Worm (Caenorhabditis elegans) whole organism, L3 larva: ENCODE results near the gene acdh-6.

Experiments
- R02D3.7 ChIP-seq: fragments of 150-350 bp; optimal IDR thresholded peaks from 2 replicates; lab custom pipeline; 2014; ENCODE audit warnings: missing biosample characterization, missing genetic modification characterization
- ZK546.5 ChIP-seq: sonication (generic microtip); optimal IDR thresholded peaks from 2 replicates; lab custom pipeline; 2017; ENCODE audit warnings: missing biosample characterization, missing genetic modification characterization
- aly-2 ChIP-seq: fragments of 150-350 bp; optimal IDR thresholded peaks from 2 replicates; lab custom pipeline; 2014; ENCODE audit warnings: missing biosample characterization, missing genetic modification characterization
- ama-1 ChIP-seq: fragments of 150-350 bp; optimal IDR thresholded peaks from 2 replicates; lab custom pipeline; 2018
- ceh-16 ChIP-seq: sonication (generic microtip); optimal IDR thresholded peaks from 2 replicates; lab custom pipeline; 2017; ENCODE audit warnings: missing biosample characterization, missing genetic modification characterization
- ceh-28 ChIP-seq: fragments of 150-350 bp; optimal IDR thresholded peaks from 2 replicates; lab custom pipeline; 2014; ENCODE audit warnings: missing biosample characterization, missing genetic modification reagents, missing genetic modification characterization
- ceh-82 ChIP-seq: fragments of 150-350 bp; optimal IDR thresholded peaks from 2 replicates; lab custom pipeline; 2014; ENCODE audit warnings: missing biosample characterization, missing genetic modification characterization
- daf-12 ChIP-seq: fragments of 150-350 bp; optimal IDR thresholded peaks from 2 replicates; lab custom pipeline; 2014; ENCODE audit warnings: missing biosample characterization, missing genetic modification reagents, missing genetic modification characterization
- elt-2 ChIP-seq: sonication (generic microtip); optimal IDR thresholded peaks from 2 replicates; lab custom pipeline; 2016; ENCODE audit warnings: missing genetic modification reagents, mild to moderate bottlenecking, missing genetic modification characterization, missing compliant biosample characterization
- elt-3 ChIP-seq, 3 experiments: fragments of 150-350 bp in 1 of 3; sonication (generic microtip) in 2 of 3; optimal IDR thresholded peaks; 2 replicates in 2 of 3; 4 replicates in 1 of 3; lab custom pipeline; 2014 to 2017; ENCODE audit warnings: missing biosample characterization in 3 of 3, missing genetic modification characterization in 3 of 3
- eor-1 ChIP-seq, 2 experiments: fragments of 150-350 bp; optimal IDR thresholded peaks; 2 replicates each; lab custom pipeline; 2014 to 2018; ENCODE audit warnings: missing biosample characterization in 2 of 2, missing genetic modification characterization in 2 of 2
- hmg-11 ChIP-seq: sonication (generic microtip); optimal IDR thresholded peaks from 2 replicates; lab custom pipeline; 2016; ENCODE audit warnings: missing genetic modification characterization, missing compliant biosample characterization
- jun-1 ChIP-seq: fragments of 150-350 bp; optimal IDR thresholded peaks from 2 replicates; lab custom pipeline; 2014; ENCODE audit warnings: missing biosample characterization, missing genetic modification reagents, missing genetic modification characterization
- lin-15B ChIP-seq: fragments of 150-350 bp; optimal IDR thresholded peaks from 2 replicates; lab custom pipeline; 2014; ENCODE audit warnings: missing biosample characterization, missing genetic modification characterization
- lin-39 ChIP-seq: fragments of 150-350 bp; optimal IDR thresholded peaks from 2 replicates; lab custom pipeline; 2018; ENCODE audit warnings: missing biosample characterization, missing genetic modification reagents, missing genetic modification characterization
- lsy-12 ChIP-seq: sonication (generic microtip); optimal IDR thresholded peaks from 2 replicates; lab custom pipeline; 2016; ENCODE audit warnings: mild to moderate bottlenecking, missing genetic modification characterization, missing compliant biosample characterization
- mdl-1 ChIP-seq: fragments of 150-350 bp; optimal IDR thresholded peaks from 2 replicates; lab custom pipeline; 2014; ENCODE audit warnings: missing biosample characterization, missing genetic modification characterization
- mml-1 ChIP-seq: fragments of 150-350 bp; sonication (generic microtip); optimal IDR thresholded peaks from 3 replicates; lab custom pipeline; 2014; ENCODE audit warnings: missing biosample characterization, missing genetic modification characterization
- nfya-1 ChIP-seq: sonication (generic microtip); optimal IDR thresholded peaks from 2 replicates; lab custom pipeline; 2017; ENCODE audit warnings: missing genetic modification characterization, mild to moderate bottlenecking, missing compliant biosample characterization, antibody characterized with exemption, moderate library complexity; ENCODE audit not compliant: insufficient read depth
- nhr-11 ChIP-seq: fragments of 150-350 bp; optimal IDR thresholded peaks from 2 replicates; lab custom pipeline; 2014; ENCODE audit warnings: missing biosample characterization, missing genetic modification characterization
- nhr-12 ChIP-seq: fragments of 150-350 bp; optimal IDR thresholded peaks from 2 replicates; lab custom pipeline; 2014; ENCODE audit warnings: missing biosample characterization, missing genetic modification characterization
- nhr-237 ChIP-seq: fragments of 150-350 bp; optimal IDR thresholded peaks from 2 replicates; lab custom pipeline; 2014; ENCODE audit warnings: missing biosample characterization, missing genetic modification characterization
- nhr-25 ChIP-seq: sonication (generic microtip); optimal IDR thresholded peaks from 2 replicates; lab custom pipeline; 2017; ENCODE audit warnings: missing biosample characterization, missing genetic modification characterization
- nhr-28 ChIP-seq: fragments of 150-350 bp; optimal IDR thresholded peaks from 2 replicates; lab custom pipeline; 2014; ENCODE audit warnings: missing biosample characterization, missing genetic modification characterization
- nhr-43 ChIP-seq: sonication (generic microtip); optimal IDR thresholded peaks from 2 replicates; lab custom pipeline; 2016; ENCODE audit warnings: mild to moderate bottlenecking, missing genetic modification characterization, missing compliant biosample characterization; ENCODE audit not compliant: poor library complexity, severe bottlenecking
- nhr-76 ChIP-seq: fragments of 150-350 bp; sonication (generic microtip); optimal IDR thresholded peaks from 5 replicates; lab custom pipeline; 2014; ENCODE audit warnings: missing biosample characterization, missing genetic modification characterization
- nhr-77 ChIP-seq: fragments of 150-350 bp; optimal IDR thresholded peaks from 2 replicates; lab custom pipeline; 2014; ENCODE audit warnings: missing biosample characterization, missing genetic modification characterization
- pha-4 ChIP-seq: fragments of 150-350 bp; optimal IDR thresholded peaks from 2 replicates; lab custom pipeline; 2014; ENCODE audit warnings: missing biosample characterization, missing genetic modification reagents, missing genetic modification characterization
- pqm-1 ChIP-seq: fragments of 150-350 bp; optimal IDR thresholded peaks from 2 replicates; lab custom pipeline; 2017; ENCODE audit warnings: missing biosample characterization, missing genetic modification characterization, inconsistent platforms
- sea-2 ChIP-seq: fragments of 150-350 bp; sonication (generic microtip); optimal IDR thresholded peaks from 4 replicates; lab custom pipeline; 2014; ENCODE audit warnings: missing biosample characterization, missing genetic modification reagents, missing genetic modification characterization
- skn-1 ChIP-seq: fragments of 150-350 bp; optimal IDR thresholded peaks from 2 replicates; lab custom pipeline; 2014; ENCODE audit warnings: missing biosample characterization, missing genetic modification characterization
- snpc-4 ChIP-seq: fragments of 150-350 bp; optimal IDR thresholded peaks from 2 replicates; lab custom pipeline; 2014; ENCODE audit warnings: missing biosample characterization, missing genetic modification characterization
- tbx-2 ChIP-seq: sonication (generic microtip); optimal IDR thresholded peaks from 2 replicates; lab custom pipeline; 2016; ENCODE audit warnings: mild to moderate bottlenecking, missing genetic modification characterization, missing compliant biosample characterization
- unc-39 ChIP-seq: sonication (generic microtip); optimal IDR thresholded peaks from 4 replicates; lab custom pipeline; 2017; ENCODE audit warnings: missing biosample characterization, missing genetic modification characterization
- unc-62 ChIP-seq: fragments of 150-350 bp; sonication (generic microtip); optimal IDR thresholded peaks from 4 replicates; lab custom pipeline; 2014; ENCODE audit warnings: missing biosample characterization, missing genetic modification reagents, missing genetic modification characterization
- ztf-11 ChIP-seq: fragments of 150-350 bp; optimal IDR thresholded peaks from 2 replicates; lab custom pipeline; 2014; ENCODE audit warnings: missing biosample characterization, missing genetic modification characterization
- ztf-4 ChIP-seq: fragments of 150-350 bp; optimal IDR thresholded peaks from 2 replicates; lab custom pipeline; 2014; ENCODE audit warnings: missing biosample characterization, missing genetic modification characterization

acdh-6 gene

DNA sequence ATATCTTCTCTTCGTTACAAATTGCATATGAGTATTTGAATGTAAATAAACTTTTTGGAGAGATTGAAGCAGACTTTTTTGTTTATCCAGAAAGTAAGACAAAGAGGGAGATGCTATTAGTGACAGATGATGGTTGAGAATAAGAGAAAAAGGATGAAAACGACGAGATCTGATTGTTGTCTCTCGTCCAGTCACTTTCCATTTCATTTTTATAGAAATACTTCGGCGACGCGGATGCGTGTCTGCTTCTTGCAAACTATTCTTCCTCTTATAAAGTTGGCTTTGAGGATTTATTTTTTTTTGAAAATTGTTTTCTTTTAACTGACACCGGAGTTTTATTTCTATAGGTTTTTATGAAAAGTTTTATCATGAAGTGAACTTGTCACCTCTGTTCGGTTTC, 5.3 kb upstream of the acdh-6 start:
- no peak for TF ChIP-seq nhr-43 (tag; lab: Kevin White, UChicago)
- no peak for TF ChIP-seq nhr-76 (tag; lab: Kevin White, UChicago)
- no peak for TF ChIP-seq ceh-28 (tag; lab: Kevin White, UChicago)
- TF ChIP-seq nhr-237: no peak
- TF ChIP-seq ceh-16 (tag; lab: Kevin White, UChicago): no peak

DNA sequence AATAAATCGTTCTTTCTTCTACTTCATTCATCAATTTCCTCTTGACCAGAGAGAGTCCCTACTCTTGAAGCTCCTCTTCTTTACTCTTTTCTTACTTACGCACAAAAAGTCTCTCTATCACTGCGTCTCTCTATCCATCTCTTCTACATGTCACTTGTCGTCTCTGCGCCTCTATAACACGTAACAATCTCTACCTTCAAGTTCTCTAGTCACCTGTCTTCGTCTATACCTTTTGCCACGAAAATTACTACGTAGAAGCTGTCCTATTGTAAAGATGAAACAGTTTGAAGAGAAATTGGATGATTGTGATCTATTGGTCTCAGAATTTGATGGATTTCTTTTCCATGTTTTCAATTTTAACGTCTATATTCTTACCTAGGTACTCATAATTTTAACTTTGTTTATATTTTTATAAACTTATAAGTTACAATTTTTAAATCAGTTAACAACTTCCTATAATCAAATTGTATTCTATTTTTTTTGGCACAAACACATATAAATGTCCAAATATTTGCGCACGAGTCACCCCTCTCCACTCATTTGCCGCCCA, 4.0 kb upstream of the acdh-6 start, which contains the start of gene C02D5.2:
TSS of gene C02D5.2 (plus strand) at position 500 of the 550 bp plus-strand sequence.
- no peak for TF ChIP-seq mdl-1 (tag; lab: Kevin White, UChicago)
- TF ChIP-seq nhr-28: no peak
- no peak for TF ChIP-seq sea-2
- TF ChIP-seq nhr-76 (tag; lab: Kevin White, UChicago): no peak
- no peak for TF ChIP-seq aly-2 (tag; lab: Kevin White, UChicago)
- TF ChIP-seq snpc-4 (tag; lab: Kevin White, UChicago): peak; percentile 1
- TF ChIP-seq mml-1: no peak
- no peak for TF ChIP-seq ztf-4 (tag; lab: Kevin White, UChicago)
- TF ChIP-seq nhr-11: peak; percentile 6
- TF ChIP-seq R02D3.7 (tag; lab: Kevin White, UChicago): no peak
- peak; percentile 42 for TF ChIP-seq hmg-11 (tag; lab: Kevin White, UChicago)
- TF ChIP-seq ceh-28 (tag; lab: Kevin White, UChicago): peak; percentile 1
- TF ChIP-seq eor-1 (tag; optimal IDR thresholded peaks at IDR 0.05; lab: Kevin White, UChicago): no peak
- no peak for TF ChIP-seq pqm-1 (tag; lab: Kevin White, UChicago)
- TF ChIP-seq nhr-25: no peak
- no peak for TF ChIP-seq nhr-12 (tag; lab: Kevin White, UChicago)
- peak; percentile 41 for TF ChIP-seq pha-4 (tag; lab: Kevin White, UChicago)
- TF ChIP-seq nhr-237: no peak
- TF ChIP-seq lin-39: peak; percentile 48
- no peak for TF ChIP-seq ztf-11 (tag; lab: Kevin White, UChicago)
- TF ChIP-seq lsy-12 (tag; lab: Kevin White, UChicago): no peak
- TF ChIP-seq unc-39: no peak
- peak; percentile 30 for TF ChIP-seq unc-62 (GFP tag; lab: Kevin White, UChicago)
- no peak for TF ChIP-seq ZK546.5 (tag; lab: Kevin White, UChicago)
- peak; percentile 36 for TF ChIP-seq skn-1 (tag; lab: Kevin White, UChicago)
- TF ChIP-seq elt-2: peak; percentile 27
- TF ChIP-seq nfya-1: peak; percentile 54
- TF ChIP-seq jun-1 (tag; lab: Kevin White, UChicago): no peak
- TF ChIP-seq lin-15B (tag; lab: Kevin White, UChicago): peak; percentile 1

DNA sequence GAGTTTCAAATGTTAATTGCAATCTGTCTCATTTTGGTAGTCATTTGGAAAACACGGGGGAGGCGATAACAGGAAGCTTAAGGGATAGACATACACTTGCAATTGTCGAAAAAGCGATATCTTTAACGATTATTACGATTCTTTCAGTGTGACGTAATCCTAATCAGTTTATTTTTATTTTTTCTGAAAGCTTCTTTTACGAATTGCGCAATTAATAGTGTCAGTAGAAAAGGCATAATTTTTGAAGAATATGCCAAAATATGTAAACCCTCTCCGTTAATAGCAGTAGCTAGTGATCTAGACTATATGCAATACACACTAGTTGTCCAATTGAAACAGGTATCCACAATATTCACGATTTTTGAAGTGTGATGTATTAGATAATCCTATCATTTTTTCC, 538 bp upstream of the acdh-6 start:
- TF ChIP-seq nhr-77 (tag; lab: Kevin White, UChicago) (no peak), pqm-1 (tag; lab: Kevin White, UChicago) (no peak), nhr-12 (tag; lab: Kevin White, UChicago) (no peak), ZK546.5 (tag; lab: Kevin White, UChicago) (no peak), daf-12 (tag; lab: Kevin White, UChicago) (no peak), R02D3.7 (tag; lab: Kevin White, UChicago) (no peak), mml-1 (no peak), nhr-28 (no peak), ceh-82 (tag; lab: Kevin White, UChicago) (no peak), unc-39 (no peak), ceh-16 (tag; lab: Kevin White, UChicago) (no peak), nhr-237 (no peak), tbx-2 (tag; lab: Kevin White, UChicago) (no peak), elt-3 (tag; optimal IDR thresholded peaks at IDR 0.05; lab: Kevin White, UChicago) (no peak)

DNA sequence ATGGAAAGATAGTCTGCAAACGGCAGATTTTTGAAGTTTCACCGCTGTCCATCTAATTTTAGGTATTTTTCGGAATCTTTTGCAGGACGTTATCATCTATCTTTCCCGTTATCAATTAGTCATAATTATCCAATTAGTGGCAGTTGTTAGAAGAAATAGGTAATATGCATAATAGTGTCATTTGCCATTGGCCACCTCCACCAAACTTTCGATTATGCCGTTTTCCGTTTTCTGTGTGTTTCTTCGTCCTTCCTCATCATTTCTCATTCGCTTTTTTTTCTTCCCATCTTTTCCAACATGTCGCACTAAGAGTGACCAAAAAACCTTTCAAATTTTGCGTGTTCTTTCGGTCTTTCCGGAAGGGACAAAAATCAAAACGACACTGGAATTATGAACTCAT, 3.4 kb downstream of the acdh-6 start:
- TF ChIP-seq ztf-11 (tag; lab: Kevin White, UChicago) (no peak), snpc-4 (tag; lab: Kevin White, UChicago) (no peak), ama-1 (lab: Kevin White, UChicago) (no peak)
